Fruit fly (Drosophila melanogaster): ENCODE measurements around the gene Or67b.

dm6 chr3L:9675528-9675963 lies 46.6 kb upstream of the Or67b start:
- TF ChIP-seq usp (GFP tag; optimal IDR thresholded peaks at IDR 0.05) (no peak), psq (optimal IDR thresholded peaks at IDR 0.05) (no peak), CG8478 (optimal IDR thresholded peaks at IDR 0.05) (no peak), pan (optimal IDR thresholded peaks at IDR 0.05) (no peak)

Measured in whole organism.